Worm (Caenorhabditis elegans) whole organism, L2 larva: Measurements from ENCODE around the gene pepm-1.

Experiments used
- F13H6.1 ChIP-seq: sonication (generic microtip); optimal IDR thresholded peaks from 2 replicates; lab custom pipeline; 2016; ENCODE audit warnings: missing genetic modification characterization, missing compliant biosample characterization
- lin-13 ChIP-seq: fragments of 150-350 bp; optimal IDR thresholded peaks from 2 replicates; lab custom pipeline; 2014; ENCODE audit warnings: missing biosample characterization, missing genetic modification reagents, missing genetic modification characterization
- nhr-12 ChIP-seq: fragments of 150-350 bp; optimal IDR thresholded peaks from 2 replicates; lab custom pipeline; 2014; ENCODE audit warnings: missing biosample characterization, missing genetic modification characterization

DNA sequence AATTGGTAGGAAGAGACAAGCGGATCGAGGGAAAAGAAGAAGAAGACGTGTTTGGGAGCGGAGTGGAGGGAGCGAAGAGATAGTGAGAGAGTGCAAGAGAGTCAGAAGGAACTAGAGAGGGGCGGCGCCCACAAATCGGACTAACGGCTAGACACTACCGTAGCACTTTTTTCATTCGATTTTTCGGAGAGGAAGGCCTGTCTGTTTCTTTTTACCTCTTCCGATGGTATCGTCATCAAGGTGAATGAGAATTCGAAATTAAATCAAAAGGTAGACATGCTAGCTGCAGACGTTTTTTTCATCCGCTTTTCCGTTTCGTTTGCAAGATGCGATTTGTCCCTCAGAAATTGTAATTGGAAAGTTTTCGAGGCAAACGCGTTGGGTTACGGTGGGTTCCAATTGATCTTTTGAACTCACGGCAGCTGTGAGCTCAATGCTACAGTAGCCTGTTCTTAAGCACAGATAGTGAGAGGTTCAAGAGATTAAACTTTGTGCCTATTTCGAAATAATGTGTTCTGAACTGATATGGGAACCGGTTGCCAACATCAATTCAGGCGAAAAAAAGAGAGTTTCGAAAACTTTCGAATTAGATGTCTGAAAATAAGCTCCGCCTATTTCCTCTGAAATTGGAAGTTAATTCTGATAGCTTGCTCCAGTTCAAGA is 35.8 kb downstream of the pepm-1 start:
- TF ChIP-seq F13H6.1 (tag; lab: Kevin White, UChicago) (no peak), nhr-12 (tag; lab: Kevin White, UChicago) (no peak), lin-13 (GFP tag; lab: Kevin White, UChicago) (no peak)
